Fruit fly (Drosophila melanogaster) whole organism, embryonic: Measurements from ENCODE around the gene bark.

Experiments
- B-H2 ChIP-seq: fragments of 200-800 bp; sonication (Bioruptor generic); optimal IDR thresholded peaks from 2 replicates; lab custom pipeline; 2018; ENCODE audit warnings: missing biosample characterization, mild to moderate bottlenecking, missing genetic modification characterization
- CG10274 ChIP-seq: fragments of 200-800 bp; sonication (Bioruptor generic); optimal IDR thresholded peaks from 3 replicates; lab custom pipeline; 2017; ENCODE audit warnings: missing biosample characterization, mild to moderate bottlenecking, missing genetic modification characterization
- CG12744 ChIP-seq: fragments of 200-800 bp; sonication (Bioruptor generic); optimal IDR thresholded peaks from 2 replicates; lab custom pipeline; 2016; ENCODE audit warnings: missing biosample characterization, missing genetic modification characterization
- CG12769 ChIP-seq: fragments of 200-800 bp; sonication (Bioruptor generic); optimal IDR thresholded peaks from 2 replicates; lab custom pipeline; 2019; ENCODE audit warnings: missing biosample characterization, mild to moderate bottlenecking, missing genetic modification characterization, moderate library complexity
- CG15514 ChIP-seq: fragments of 200-800 bp; sonication (Bioruptor generic); optimal IDR thresholded peaks from 3 replicates; lab custom pipeline; 2017; ENCODE audit warnings: missing biosample characterization, missing genetic modification characterization, mild to moderate bottlenecking, moderate library complexity, missing genetic modification reagents
- CG16813 ChIP-seq: fragments of 200-800 bp; sonication (Bioruptor generic); IDR thresholded peaks from 3 replicates; pipeline ENCODE4 v1.3.6; 2022; ENCODE audit warnings: missing biosample characterization, missing genetic modification characterization; ENCODE audit not compliant: partially characterized antibody
- CG16863 ChIP-seq: fragments of 200-800 bp; sonication (Bioruptor generic); optimal IDR thresholded peaks from 3 replicates; lab custom pipeline; 2016; ENCODE audit warnings: missing biosample characterization, missing genetic modification characterization
- CG17186 ChIP-seq: fragments of 200-800 bp; sonication (Bioruptor generic); optimal IDR thresholded peaks from 3 replicates; lab custom pipeline; 2017; ENCODE audit warnings: missing biosample characterization, missing genetic modification reagents, missing genetic modification characterization
- CG17802 ChIP-seq: fragments of 200-800 bp; sonication (Bioruptor generic); optimal IDR thresholded peaks from 2 replicates; lab custom pipeline; 2018; ENCODE audit warnings: missing biosample characterization, mild to moderate bottlenecking, missing genetic modification characterization, moderate library complexity
- CG2120 ChIP-seq: fragments of 200-800 bp; sonication (Bioruptor generic); optimal IDR thresholded peaks from 3 replicates; lab custom pipeline; 2016; ENCODE audit warnings: missing biosample characterization, missing genetic modification characterization
- CG2889 ChIP-seq: fragments of 200-800 bp; sonication (Bioruptor generic); IDR thresholded peaks from 3 replicates; pipeline ENCODE4 v1.3.6; 2022; ENCODE audit warnings: missing biosample characterization, missing genetic modification characterization
- CG4328 ChIP-seq: fragments of 200-800 bp; sonication (Bioruptor generic); optimal IDR thresholded peaks from 3 replicates; lab custom pipeline; 2017; ENCODE audit warnings: missing biosample characterization, missing genetic modification reagents, missing genetic modification characterization
- CG4424 ChIP-seq: fragments of 200-800 bp; sonication (Bioruptor generic); optimal IDR thresholded peaks from 3 replicates; lab custom pipeline; 2016; ENCODE audit warnings: missing biosample characterization, missing genetic modification characterization
- CG6791 ChIP-seq: fragments of 200-800 bp; sonication (Bioruptor generic); IDR thresholded peaks from 3 replicates; pipeline ENCODE4 v1.3.6; 2022; ENCODE audit warnings: missing biosample characterization, missing genetic modification characterization; ENCODE audit not compliant: partially characterized antibody
- CG7271 ChIP-seq: fragments of 200-800 bp; sonication (Bioruptor generic); optimal IDR thresholded peaks from 2 replicates; lab custom pipeline; 2018; ENCODE audit warnings: missing biosample characterization, mild to moderate bottlenecking, missing genetic modification characterization, moderate library complexity
- CG7357 ChIP-seq: fragments of 200-800 bp; sonication (Bioruptor generic); IDR thresholded peaks from 3 replicates; pipeline ENCODE4 v1.3.6; 2022; ENCODE audit warnings: missing biosample characterization, missing genetic modification characterization
- CG7556 ChIP-seq: fragments of 200-800 bp; sonication (Bioruptor generic); optimal IDR thresholded peaks from 2 replicates; lab custom pipeline; 2017; ENCODE audit warnings: missing biosample characterization, mild to moderate bottlenecking, missing genetic modification characterization
- D19B ChIP-seq: fragments of 200-800 bp; sonication (Bioruptor generic); optimal IDR thresholded peaks from 2 replicates; lab custom pipeline; 2017; ENCODE audit warnings: missing biosample characterization, mild to moderate bottlenecking, missing genetic modification characterization
- Deaf1 ChIP-seq: fragments of 200-800 bp; optimal IDR thresholded peaks from 3 replicates; lab custom pipeline; 2019; ENCODE audit warnings: missing biosample characterization, mild to moderate bottlenecking, missing genetic modification characterization, moderate library complexity
- Dref ChIP-seq: fragments of 200-800 bp; sonication (Bioruptor generic); IDR thresholded peaks from 2 replicates; pipeline ENCODE4 v1.3.6; 2022; ENCODE audit warnings: missing biosample characterization, missing genetic modification characterization
- E2f1 ChIP-seq: fragments of 200-800 bp; sonication (Bioruptor generic); IDR thresholded peaks from 2 replicates; pipeline ENCODE4 v1.3.6; 2022; ENCODE audit warnings: missing biosample characterization, missing genetic modification characterization
- Fer3 ChIP-seq: fragments of 200-800 bp; sonication (Bioruptor generic); optimal IDR thresholded peaks from 2 replicates; lab custom pipeline; 2018; ENCODE audit warnings: missing biosample characterization, mild to moderate bottlenecking, missing genetic modification characterization, moderate library complexity
- Gsc ChIP-seq: fragments of 200-800 bp; sonication (Bioruptor generic); IDR thresholded peaks from 2 replicates; pipeline ENCODE4 v1.3.6; 2022; ENCODE audit warnings: missing biosample characterization, missing genetic modification characterization
- NK7.1 ChIP-seq: fragments of 200-800 bp; sonication (Bioruptor generic); optimal IDR thresholded peaks from 3 replicates; lab custom pipeline; 2016; ENCODE audit warnings: missing biosample characterization, missing genetic modification characterization
- Oli ChIP-seq: fragments of 200-800 bp; sonication (Bioruptor generic); optimal IDR thresholded peaks from 2 replicates; lab custom pipeline; 2018; ENCODE audit warnings: missing biosample characterization, mild to moderate bottlenecking, missing genetic modification characterization, moderate library complexity
- Pdp1 ChIP-seq, 2 experiments: fragments of 200-800 bp; sonication (Bioruptor generic); optimal IDR thresholded peaks; 3 replicates each; lab custom pipeline; 2016; ENCODE audit warnings: missing biosample characterization in 2 of 2, missing genetic modification characterization in 2 of 2, mild to moderate bottlenecking in 1 of 2, moderate library complexity in 1 of 2
- Ptx1 ChIP-seq: fragments of 200-800 bp; sonication (Bioruptor generic); IDR thresholded peaks from 2 replicates; pipeline ENCODE4 v1.3.6; 2022; ENCODE audit warnings: missing biosample characterization, missing genetic modification characterization
- btn ChIP-seq: fragments of 200-800 bp; sonication (Bioruptor generic); optimal IDR thresholded peaks from 2 replicates; lab custom pipeline; 2016; ENCODE audit warnings: missing biosample characterization, missing genetic modification characterization
- caup ChIP-seq: fragments of 200-800 bp; sonication (Bioruptor generic); optimal IDR thresholded peaks from 3 replicates; lab custom pipeline; 2017; ENCODE audit warnings: missing biosample characterization, mild to moderate bottlenecking, missing genetic modification characterization, moderate library complexity; ENCODE audit not compliant: severe bottlenecking
- chif ChIP-seq, 2 experiments: fragments of 200-800 bp; sonication (Bioruptor generic); optimal IDR thresholded peaks; 3 replicates each; lab custom pipeline; 2016; ENCODE audit warnings: missing biosample characterization in 2 of 2, missing genetic modification characterization in 2 of 2
- chm ChIP-seq: fragments of 200-800 bp; sonication (Bioruptor generic); IDR thresholded peaks from 2 replicates; pipeline ENCODE4 v1.3.6; 2022; ENCODE audit warnings: missing biosample characterization, missing genetic modification characterization
- chn ChIP-seq: fragments of 200-800 bp; sonication (Bioruptor generic); optimal IDR thresholded peaks from 2 replicates; lab custom pipeline; 2016; ENCODE audit warnings: missing biosample characterization, missing genetic modification characterization
- dan ChIP-seq: fragments of 200-800 bp; sonication (Bioruptor generic); IDR thresholded peaks from 2 replicates; pipeline ENCODE4 v1.3.6; 2022; ENCODE audit warnings: missing biosample characterization, missing genetic modification characterization
- danr ChIP-seq: fragments of 200-800 bp; sonication (Bioruptor generic); IDR thresholded peaks from 2 replicates; pipeline ENCODE4 v1.3.6; 2022; ENCODE audit warnings: missing biosample characterization, missing genetic modification characterization
- dati ChIP-seq: fragments of 200-800 bp; sonication (Bioruptor generic); IDR thresholded peaks from 2 replicates; pipeline ENCODE4 v1.3.6; 2022; ENCODE audit warnings: missing biosample characterization, missing genetic modification characterization
- fd96Cb ChIP-seq: fragments of 200-800 bp; sonication (Bioruptor generic); optimal IDR thresholded peaks from 2 replicates; lab custom pipeline; 2018; ENCODE audit warnings: missing biosample characterization, mild to moderate bottlenecking, missing genetic modification characterization, moderate library complexity
- fu2 ChIP-seq: fragments of 200-800 bp; sonication (Bioruptor generic); optimal IDR thresholded peaks from 2 replicates; lab custom pipeline; 2016; ENCODE audit warnings: missing biosample characterization, missing genetic modification characterization
- gt ChIP-seq: fragments of 200-800 bp; sonication (Bioruptor generic); IDR thresholded peaks from 2 replicates; pipeline ENCODE4 v1.3.6; 2022; ENCODE audit warnings: missing biosample characterization, missing genetic modification characterization
- hth ChIP-seq: fragments of >200 bp; optimal IDR thresholded peaks from 2 replicates; lab custom pipeline; 2017; ENCODE audit warnings: inconsistent platforms
- jigr1 ChIP-seq: fragments of 200-800 bp; sonication (Bioruptor generic); IDR thresholded peaks from 3 replicates; pipeline ENCODE4 v1.3.6; 2022; ENCODE audit warnings: missing biosample characterization, missing genetic modification characterization
- jumu ChIP-seq: fragments of 200-800 bp; sonication (Bioruptor generic); optimal IDR thresholded peaks from 3 replicates; lab custom pipeline; 2016; ENCODE audit warnings: missing biosample characterization, missing genetic modification characterization
- kay ChIP-seq: fragments of 200-800 bp; sonication (Bioruptor generic); optimal IDR thresholded peaks from 2 replicates; lab custom pipeline; 2016; ENCODE audit warnings: missing biosample characterization, missing genetic modification characterization
- nau ChIP-seq: fragments of 200-800 bp; sonication (Bioruptor generic); optimal IDR thresholded peaks from 3 replicates; lab custom pipeline; 2017; ENCODE audit warnings: missing biosample characterization, mild to moderate bottlenecking, missing genetic modification characterization, missing genetic modification reagents
- onecut ChIP-seq: fragments of 200-800 bp; sonication (Bioruptor generic); IDR thresholded peaks from 2 replicates; pipeline ENCODE4 v1.3.6; 2022; ENCODE audit warnings: missing biosample characterization, missing genetic modification characterization
- phol ChIP-seq: fragments of 200-800 bp; sonication (Bioruptor generic); optimal IDR thresholded peaks from 3 replicates; lab custom pipeline; 2018; ENCODE audit warnings: missing biosample characterization, mild to moderate bottlenecking, missing genetic modification characterization, moderate library complexity
- row ChIP-seq: fragments of 200-800 bp; sonication (Bioruptor generic); IDR thresholded peaks from 3 replicates; pipeline ENCODE4 v1.3.6; 2022; ENCODE audit warnings: missing biosample characterization, missing genetic modification characterization
- shn ChIP-seq: fragments of 200-800 bp; sonication (Bioruptor generic); optimal IDR thresholded peaks from 3 replicates; lab custom pipeline; 2016; ENCODE audit warnings: missing biosample characterization, missing genetic modification characterization
- stc ChIP-seq: fragments of 200-800 bp; sonication (Bioruptor generic); IDR thresholded peaks from 2 replicates; pipeline ENCODE4 v1.3.6; 2022; ENCODE audit warnings: missing biosample characterization, missing genetic modification characterization
- tap ChIP-seq: fragments of 200-800 bp; optimal IDR thresholded peaks from 3 replicates; lab custom pipeline; 2019; ENCODE audit warnings: missing biosample characterization, mild to moderate bottlenecking, missing genetic modification characterization, moderate library complexity
- wek ChIP-seq: fragments of 200-800 bp; sonication (Bioruptor generic); optimal IDR thresholded peaks from 3 replicates; lab custom pipeline; 2018; ENCODE audit warnings: missing biosample characterization, mild to moderate bottlenecking, missing genetic modification characterization, moderate library complexity

The bark gene

dm6 chr2L:3754835-3755547 lies 32.0 kb upstream of the bark start (continued):
- TF ChIP-seq chm (GFP tag; lab: Robert Waterston, UW) (no peak), chn (GFP tag; lab: Kevin White, UChicago) (no peak), jigr1 (GFP tag; lab: Robert Waterston, UW) (no peak), stc (peak; percentile 43; the same call in 1 of the 2 replicates), Gsc (no peak), CG7556 (GFP tag; lab: Kevin White, UChicago) (peak; percentile 68), CG10274 (GFP tag; lab: Kevin White, UChicago) (no peak), shn (no peak), Ptx1 (GFP tag; lab: Robert Waterston, UW) (peak; percentile 52), CG12769 (tag; lab: Kevin White, UChicago) (no peak), CG7357 (GFP tag; lab: Robert Waterston, UW) (no peak), dan (GFP tag; lab: Robert Waterston, UW) (no peak), fu2 (GFP tag; lab: Kevin White, UChicago) (no peak), CG4328 (GFP tag; lab: Kevin White, UChicago) (no peak), row (GFP tag; lab: Robert Waterston, UW) (peak; percentile 65; the same call in 2 of the 3 replicates), B-H2 (GFP tag; lab: Kevin White, UChicago) (no peak), wek (no peak), Deaf1 (tag; lab: Kevin White, UChicago) (peak; percentile 22), CG15514 (GFP tag; lab: Kevin White, UChicago) (peak; percentile 45), CG16813 (GFP tag; lab: Robert Waterston, UW) (no peak), CG4424 (GFP tag; lab: Kevin White, UChicago) (peak; percentile 13), nau (GFP tag; lab: Kevin White, UChicago) (no peak), CG17186 (GFP tag; lab: Kevin White, UChicago) (no peak), CG12744 (no peak), CG16863 (GFP tag; lab: Kevin White, UChicago) (no peak), CG2120 (GFP tag; lab: Kevin White, UChicago) (peak; percentile 78), caup (GFP tag; lab: Kevin White, UChicago) (peak; percentile 38), tap (tag; lab: Kevin White, UChicago) (no peak), CG7271 (tag; lab: Kevin White, UChicago) (no peak), chif (GFP tag; optimal IDR thresholded peaks at IDR 0.05; lab: Kevin White, UChicago) (no peak), E2f1 (peak; percentile 18; the same call in 1 of the 2 replicates), CG2889 (GFP tag; lab: Robert Waterston, UW) (0 out of 3 replicates have a peak, but pooled peaks have one; percentile 28), D19B (GFP tag; lab: Kevin White, UChicago) (no peak), CG17802 (tag; lab: Kevin White, UChicago) (no peak), Oli (peak; percentile 32), danr (GFP tag; lab: Robert Waterston, UW) (no peak), Pdp1 (GFP tag; optimal IDR thresholded peaks at IDR 0.05; lab: Kevin White, UChicago) (no peak), phol (tag; lab: Kevin White, UChicago) (peak; percentile 7), btn (GFP tag; lab: Kevin White, UChicago) (no peak), dati (no peak), Fer3 (tag; lab: Kevin White, UChicago) (peak; percentile 54), hth (lab: Kevin White, UChicago) (no peak), jumu (GFP tag; lab: Kevin White, UChicago) (no peak), fd96Cb (tag; lab: Kevin White, UChicago) (no peak), CG6791 (no peak), onecut (GFP tag; lab: Robert Waterston, UW) (no peak), NK7.1 (no peak), kay (GFP tag; lab: Kevin White, UChicago) (no peak), Dref (GFP tag; lab: Robert Waterston, UW) (no peak), gt (no peak)
